Worm (Caenorhabditis elegans) whole organism, L4 larva: ENCODE data around the gene F09F7.6.

Source experiments
- F26F4.8 ChIP-seq: fragments of 200-800 bp; sonication (Bioruptor generic); conservative IDR thresholded peaks from 2 replicates; pipeline ENCODE4 v1.3.6; 2022; ENCODE audit warnings: missing genetic modification characterization, missing compliant biosample characterization
- R02D3.7 ChIP-seq: fragments of 150-350 bp; sonication (generic microtip); optimal IDR thresholded peaks from 3 replicates; lab custom pipeline; 2014; ENCODE audit warnings: missing biosample characterization, missing genetic modification characterization
- T26A8.4 ChIP-seq: fragments of 200-800 bp; sonication (Bioruptor generic); IDR thresholded peaks from 2 replicates; pipeline ENCODE4 v1.3.6; 2022; ENCODE audit warnings: missing genetic modification characterization, missing compliant biosample characterization
- Y5F2A.4 ChIP-seq: fragments of 200-800 bp; sonication (Bioruptor generic); optimal IDR thresholded peaks from 2 replicates; lab custom pipeline; 2018; ENCODE audit warnings: mild to moderate bottlenecking, missing genetic modification characterization, missing compliant biosample characterization
- ZK546.5 ChIP-seq, 2 experiments: sonication (generic microtip); optimal IDR thresholded peaks; 2 replicates each; lab custom pipeline; 2017; ENCODE audit warnings: missing biosample characterization in 2 of 2, missing genetic modification characterization in 2 of 2
- aha-1 ChIP-seq: fragments of 150-350 bp; peaks from one replicate; lab custom pipeline; 2014; ENCODE audit warnings: missing biosample characterization, missing genetic modification characterization
- ceh-28 ChIP-seq: fragments of 150-350 bp; optimal IDR thresholded peaks from 2 replicates; lab custom pipeline; 2014; ENCODE audit warnings: missing biosample characterization, missing genetic modification reagents, missing genetic modification characterization
- ceh-32 ChIP-seq: sonication (generic microtip); optimal IDR thresholded peaks from 2 replicates; lab custom pipeline; 2016; ENCODE audit warnings: mild to moderate bottlenecking, missing genetic modification characterization, missing compliant biosample characterization; ENCODE audit not compliant: poor library complexity
- ceh-62 ChIP-seq: sonication (generic microtip); optimal IDR thresholded peaks from 2 replicates; lab custom pipeline; 2017; ENCODE audit warnings: missing biosample characterization, missing genetic modification characterization
- daf-16 ChIP-seq, 3 experiments: sonication (generic microtip); optimal IDR thresholded peaks; 2 replicates each; lab custom pipeline; 2016 to 2017; ENCODE audit warnings: missing genetic modification characterization in 3 of 3, missing genetic modification reagents in 3 of 3, mild to moderate bottlenecking in 2 of 3, missing compliant biosample characterization in 2 of 3, missing biosample characterization in 1 of 3, moderate library complexity in 1 of 3
- daf-8 ChIP-seq: fragments of 200-800 bp; sonication (Bioruptor generic); IDR thresholded peaks from 2 replicates; pipeline ENCODE4 v1.3.6; 2022; ENCODE audit warnings: missing genetic modification characterization, missing compliant biosample characterization
- dpl-1 ChIP-seq: fragments of 150-350 bp; optimal IDR thresholded peaks from 2 replicates; lab custom pipeline; 2014; ENCODE audit warnings: missing biosample characterization, missing genetic modification reagents, missing genetic modification characterization
- dve-1 ChIP-seq: sonication (generic microtip); optimal IDR thresholded peaks from 2 replicates; lab custom pipeline; 2017; ENCODE audit warnings: antibody characterized with exemption, mild to moderate bottlenecking, missing genetic modification characterization, missing compliant biosample characterization; ENCODE audit not compliant: insufficient read depth
- egl-27 ChIP-seq: sonication (generic microtip); optimal IDR thresholded peaks from 3 replicates; lab custom pipeline; 2017; ENCODE audit warnings: missing biosample characterization, missing genetic modification reagents, missing genetic modification characterization
- egl-43 ChIP-seq: fragments of 200-800 bp; sonication (Bioruptor generic); IDR thresholded peaks from 2 replicates; pipeline ENCODE4 v1.3.6; 2022; ENCODE audit warnings: missing genetic modification reagents, missing genetic modification characterization, missing compliant biosample characterization
- hlh-11 ChIP-seq: fragments of 200-800 bp; sonication (Bioruptor generic); optimal IDR thresholded peaks from 2 replicates; lab custom pipeline; 2018; ENCODE audit warnings: mild to moderate bottlenecking, missing genetic modification characterization, missing compliant biosample characterization
- hlh-30 ChIP-seq: sonication (generic microtip); optimal IDR thresholded peaks from 2 replicates; lab custom pipeline; 2017; ENCODE audit warnings: antibody characterized with exemption, mild to moderate bottlenecking, missing genetic modification characterization, missing compliant biosample characterization; ENCODE audit not compliant: insufficient read depth
- lin-13 ChIP-seq: fragments of 150-350 bp; optimal IDR thresholded peaks from 2 replicates; lab custom pipeline; 2014; ENCODE audit warnings: missing biosample characterization, missing genetic modification reagents, missing genetic modification characterization
- lin-15B ChIP-seq: fragments of 150-350 bp; sonication (generic microtip); optimal IDR thresholded peaks from 3 replicates; lab custom pipeline; 2014; ENCODE audit warnings: missing biosample characterization, missing genetic modification characterization
- lin-29 ChIP-seq: fragments of 200-800 bp; sonication (Bioruptor generic); IDR thresholded peaks from 2 replicates; pipeline ENCODE4 v1.3.6; 2022; ENCODE audit warnings: missing genetic modification reagents, missing genetic modification characterization, missing compliant biosample characterization
- lin-39 ChIP-seq: fragments of 150-350 bp; optimal IDR thresholded peaks from 2 replicates; lab custom pipeline; 2014; ENCODE audit warnings: missing biosample characterization, missing genetic modification reagents, missing genetic modification characterization
- lsy-2 ChIP-seq, 2 experiments: fragments of 150-350 bp in 1 of 2; sonication (generic microtip) in 1 of 2; optimal IDR thresholded peaks; 2 replicates each; lab custom pipeline; 2014 to 2017; ENCODE audit warnings: missing biosample characterization in 2 of 2, missing genetic modification characterization in 2 of 2
- mes-2 ChIP-seq: sonication (generic microtip); optimal IDR thresholded peaks from 2 replicates; lab custom pipeline; 2016; ENCODE audit warnings: missing genotype, mild to moderate bottlenecking, missing genetic modification characterization, missing compliant biosample characterization; ENCODE audit not compliant: poor library complexity, severe bottlenecking
- nhr-102 ChIP-seq: sonication (generic microtip); optimal IDR thresholded peaks from 2 replicates; lab custom pipeline; 2016; ENCODE audit warnings: mild to moderate bottlenecking, missing genetic modification characterization, moderate library complexity, missing compliant biosample characterization
- nhr-237 ChIP-seq: sonication (generic microtip); optimal IDR thresholded peaks from 2 replicates; lab custom pipeline; 2017; ENCODE audit warnings: missing biosample characterization, missing genetic modification characterization
- nhr-28 ChIP-seq: fragments of 150-350 bp; optimal IDR thresholded peaks from 2 replicates; lab custom pipeline; 2014; ENCODE audit warnings: missing biosample characterization, missing genetic modification characterization
- nhr-6 ChIP-seq: fragments of 150-350 bp; optimal IDR thresholded peaks from 2 replicates; lab custom pipeline; 2014; ENCODE audit warnings: missing biosample characterization, missing genetic modification characterization
- nhr-76 ChIP-seq: fragments of 150-350 bp; optimal IDR thresholded peaks from 2 replicates; lab custom pipeline; 2014; ENCODE audit warnings: missing biosample characterization, missing genetic modification characterization
- set-16 ChIP-seq: fragments of 200-800 bp; sonication (Bioruptor generic); IDR thresholded peaks from 2 replicates; pipeline ENCODE4 v1.3.6; 2022; ENCODE audit warnings: missing genetic modification reagents, missing genetic modification characterization, missing compliant biosample characterization
- snpc-1.2 ChIP-seq: fragments of 200-800 bp; sonication (Bioruptor generic); IDR thresholded peaks from 2 replicates; pipeline ENCODE4 v1.3.6; 2022; ENCODE audit warnings: missing genetic modification reagents, missing genetic modification characterization, missing compliant biosample characterization
- spr-1 ChIP-seq: sonication (generic microtip); optimal IDR thresholded peaks from 2 replicates; lab custom pipeline; 2016; ENCODE audit warnings: mild to moderate bottlenecking, missing genetic modification characterization, missing compliant biosample characterization
- tra-1 ChIP-seq: fragments of 200-800 bp; sonication (Bioruptor generic); IDR thresholded peaks from 2 replicates; pipeline ENCODE4 v1.3.6; 2022; ENCODE audit warnings: missing genetic modification reagents, missing genetic modification characterization, missing compliant biosample characterization
- unc-130 ChIP-seq: sonication (generic microtip); optimal IDR thresholded peaks from 2 replicates; lab custom pipeline; 2016; ENCODE audit warnings: missing genetic modification reagents, missing genetic modification characterization, missing compliant biosample characterization
- unc-62 ChIP-seq, 3 experiments: fragments of 150-350 bp in 1 of 3; sonication (generic microtip); optimal IDR thresholded peaks in 2 of 3; peaks in 1 of 3; 1 replicate in 1 of 3; 2 replicates in 2 of 3; lab custom pipeline; 2014 to 2017; ENCODE audit warnings: missing biosample characterization in 3 of 3, missing genetic modification characterization in 3 of 3, missing genetic modification reagents in 3 of 3, missing genotype in 1 of 3
- zag-1 ChIP-seq: fragments of 150-350 bp; optimal IDR thresholded peaks from 2 replicates; lab custom pipeline; 2014; ENCODE audit warnings: missing biosample characterization, missing genetic modification characterization

Gene F09F7.6

ce11 chrIII:5521930-5522329, 30.0 kb downstream of the F09F7.6 start, which contains the start of gene D1044.4:
Gene D1044.4, minus strand, starts transcription at chrIII:5522030.
- TF ChIP-seq lin-15B (tag; lab: Kevin White, UChicago) (no peak), F26F4.8 (GFP tag; lab: Robert Waterston, UW) (no peak), nhr-76 (tag; lab: Kevin White, UChicago) (no peak), spr-1 (tag; lab: Kevin White, UChicago) (no peak), hlh-30 (no peak), daf-16 (GFP tag; optimal IDR thresholded peaks at IDR 0.05; lab: Kevin White, UChicago) (no peak), daf-16 (tag; optimal IDR thresholded peaks at IDR 0.05; lab: Kevin White, UChicago) (no peak), lin-29 (no peak), T26A8.4 (GFP tag; lab: Robert Waterston, UW) (no peak), R02D3.7 (tag; lab: Kevin White, UChicago) (no peak)

DNA sequence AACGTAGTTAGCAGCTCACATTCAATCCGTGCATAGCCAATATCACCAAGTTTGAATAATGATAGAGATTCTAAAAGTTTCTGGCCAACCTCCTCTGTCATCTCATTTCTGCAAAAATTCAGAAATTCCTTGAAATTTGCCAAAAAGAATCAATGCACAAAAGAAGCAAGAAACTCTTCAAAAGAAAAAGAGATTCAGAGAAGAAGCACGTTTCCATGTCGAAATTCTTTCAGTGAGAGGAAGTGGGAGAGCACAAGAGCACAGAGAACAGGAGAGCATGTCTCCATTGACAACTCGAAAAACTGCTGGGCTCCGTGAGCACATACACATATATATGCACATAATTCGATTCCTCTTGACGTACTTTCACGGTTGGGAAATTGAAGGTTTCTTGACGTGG, 34.5 kb downstream of the F09F7.6 start, which contains the start of gene nekl-4:
nekl-4 (minus strand) TSS at position 101 of the 400 bp plus-strand sequence.
- TF ChIP-seq aha-1 (tag; lab: Kevin White, UChicago) (peak; percentile 50), lin-13 (no peak)

DNA sequence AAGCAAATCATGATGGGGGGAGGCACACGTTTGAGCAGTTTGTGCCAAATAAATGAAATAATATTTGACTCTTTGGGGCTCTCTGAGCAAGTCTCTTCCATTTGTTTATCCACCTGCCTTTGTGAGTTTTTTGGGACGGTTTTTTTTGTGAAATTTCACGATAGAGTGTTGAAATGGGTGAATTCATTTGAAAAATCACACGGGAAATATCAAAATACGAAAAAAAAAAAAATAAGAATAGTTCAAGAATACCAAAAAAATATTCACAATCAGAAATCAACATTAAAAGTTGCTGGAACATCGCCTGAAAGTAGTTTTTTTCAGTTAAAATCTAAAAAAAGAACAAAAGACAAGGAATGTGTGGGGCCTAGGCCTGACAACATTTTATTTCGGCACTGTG, 39.4 kb downstream of the F09F7.6 start, which contains the start of gene pqn-25:
pqn-25 (minus strand) TSS at position 101 of the 400 bp plus-strand sequence.
- no peak for TF ChIP-seq dve-1 (tag; lab: Kevin White, UChicago)
- TF ChIP-seq F26F4.8 (GFP tag; lab: Robert Waterston, UW): no peak
- TF ChIP-seq egl-27 (tag; lab: Kevin White, UChicago): no peak
- TF ChIP-seq lin-39 (tag; lab: Kevin White, UChicago): no peak
- TF ChIP-seq Y5F2A.4 (GFP tag; lab: Kevin White, UChicago): no peak
- TF ChIP-seq snpc-1.2: no peak
- no peak for TF ChIP-seq ZK546.5 (tag; optimal IDR thresholded peaks at IDR 0.05; lab: Kevin White, UChicago)
- no peak for TF ChIP-seq ceh-32 (tag; lab: Kevin White, UChicago)
- TF ChIP-seq nhr-237 (tag; lab: Kevin White, UChicago): no peak
- no peak for TF ChIP-seq lin-13
- no peak for TF ChIP-seq ceh-28 (tag; lab: Kevin White, UChicago)
- TF ChIP-seq zag-1 (tag; lab: Kevin White, UChicago): no peak
- no peak for TF ChIP-seq daf-8 (GFP tag; lab: Robert Waterston, UW)

- TF ChIP-seq unc-62 (GFP tag; optimal IDR thresholded peaks at IDR 0.05 in 1 of 2; lab: Kevin White, UChicago): peak in 1 of 2 experiments; percentile 63
- no peak for TF ChIP-seq unc-62 (tag; optimal IDR thresholded peaks at IDR 0.05; lab: Kevin White, UChicago)
- no peak for TF ChIP-seq set-16 (GFP tag; lab: Robert Waterston, UW)
- TF ChIP-seq nhr-28 (tag; lab: Kevin White, UChicago): no peak
Observed at ce11 chrIII:5508669-5509068, 43.3 kb downstream of the F09F7.6 start, which contains the start of gene D1044.7. Gene D1044.7, minus strand, starts transcription at chrIII:5508769.

DNA sequence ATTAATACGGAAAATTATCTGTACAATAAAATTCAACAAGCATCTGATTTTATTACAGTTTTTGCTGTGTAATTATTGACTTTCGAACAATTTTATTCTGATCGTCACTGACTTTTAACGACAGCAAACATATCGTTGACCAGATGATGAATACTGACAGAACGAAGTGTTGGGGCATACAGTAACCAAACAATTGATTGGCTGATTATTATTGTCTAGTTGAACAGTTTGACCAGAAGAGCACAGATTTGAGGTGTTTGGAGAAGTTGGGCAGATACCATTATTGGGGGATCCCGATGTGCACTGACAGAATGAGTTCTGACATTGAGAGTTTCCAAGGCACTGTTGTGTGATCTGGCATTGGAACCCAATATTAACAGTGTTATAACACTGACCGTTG, 45.0 kb downstream of the F09F7.6 start:
- TF ChIP-seq hlh-11 (no peak), mes-2 (tag; lab: Kevin White, UChicago) (no peak), lin-39 (tag; lab: Kevin White, UChicago) (no peak), tra-1 (no peak), unc-130 (GFP tag; lab: Kevin White, UChicago) (no peak), spr-1 (tag; lab: Kevin White, UChicago) (no peak), nhr-6 (no peak), lsy-2 (tag; optimal IDR thresholded peaks at IDR 0.05; lab: Kevin White, UChicago) (no peak), ceh-62 (tag; lab: Kevin White, UChicago) (no peak), nhr-102 (tag; lab: Kevin White, UChicago) (no peak), zag-1 (tag; lab: Kevin White, UChicago) (no peak), lin-15B (tag; lab: Kevin White, UChicago) (no peak), egl-27 (tag; lab: Kevin White, UChicago) (no peak), dpl-1 (no peak), egl-43 (GFP tag; lab: Robert Waterston, UW) (no peak), ceh-32 (tag; lab: Kevin White, UChicago) (no peak), hlh-30 (no peak)
